Worm (Caenorhabditis elegans): ENCODE measurements around the gene F39E9.14.

- no peak for TF ChIP-seq mdl-1 (tag; optimal IDR thresholded peaks at IDR 0.05)
- no peak for TF ChIP-seq nhr-23 (tag; optimal IDR thresholded peaks at IDR 0.05)
- TF ChIP-seq aly-2 (tag; optimal IDR thresholded peaks at IDR 0.05): no peak
- no peak for TF ChIP-seq nhr-237 (tag; optimal IDR thresholded peaks at IDR 0.05)
Observed at ce11 chrII:3337039-3337438, 46.6 kb upstream of the F39E9.14 start, which contains the start of gene F14D2.19.

All from whole organism, L2 larva.